Fruit fly (Drosophila melanogaster) whole organism, adult: ENCODE results near the gene BBS5.

Experiments
- CG11617 ChIP-seq: fragments of 200-800 bp; sonication (Bioruptor generic); optimal IDR thresholded peaks from 2 replicates; lab custom pipeline; 2017; ENCODE audit warnings: mild to moderate bottlenecking, missing biosample characterization, missing genetic modification reagents, missing genetic modification characterization
- CG12768 ChIP-seq: fragments of 200-800 bp; sonication (Bioruptor generic); optimal IDR thresholded peaks from 2 replicates; lab custom pipeline; 2017; ENCODE audit warnings: missing biosample characterization, missing genetic modification characterization, mild to moderate bottlenecking, moderate library complexity, missing genetic modification reagents
- CG14711 ChIP-seq: fragments of 200-800 bp; sonication (Bioruptor generic); optimal IDR thresholded peaks from 2 replicates; lab custom pipeline; 2018; ENCODE audit warnings: missing biosample characterization, mild to moderate bottlenecking, missing genetic modification characterization, moderate library complexity
- CG1620 ChIP-seq: fragments of 200-800 bp; sonication (Bioruptor generic); optimal IDR thresholded peaks from 2 replicates; lab custom pipeline; 2016; ENCODE audit warnings: missing biosample characterization, missing genetic modification characterization
- CG33017 ChIP-seq: fragments of 200-800 bp; sonication (Bioruptor generic); optimal IDR thresholded peaks from 2 replicates; lab custom pipeline; 2018; ENCODE audit warnings: missing biosample characterization, mild to moderate bottlenecking, missing genetic modification characterization, moderate library complexity
- CG5204 ChIP-seq: fragments of 200-800 bp; sonication (Bioruptor generic); optimal IDR thresholded peaks from 2 replicates; lab custom pipeline; 2016; ENCODE audit warnings: missing biosample characterization, missing genetic modification characterization
- CG7045 ChIP-seq: fragments of 200-800 bp; sonication (Bioruptor generic); optimal IDR thresholded peaks from 2 replicates; lab custom pipeline; 2017; ENCODE audit warnings: missing biosample characterization, mild to moderate bottlenecking, missing genetic modification characterization
- CG7101 ChIP-seq: fragments of 200-800 bp; sonication (Bioruptor generic); optimal IDR thresholded peaks from 2 replicates; lab custom pipeline; 2018; ENCODE audit warnings: missing biosample characterization, mild to moderate bottlenecking, missing genetic modification characterization, moderate library complexity
- Clk ChIP-seq: fragments of 200-800 bp; sonication (Bioruptor generic); optimal IDR thresholded peaks from 2 replicates; lab custom pipeline; 2017; ENCODE audit warnings: missing biosample characterization, missing genetic modification characterization
- Crg-1 ChIP-seq: fragments of 200-800 bp; sonication (Bioruptor generic); optimal IDR thresholded peaks from 2 replicates; lab custom pipeline; 2016; ENCODE audit warnings: missing biosample characterization, missing genetic modification characterization
- Hr96 ChIP-seq: fragments of 200-800 bp; sonication (Bioruptor generic); optimal IDR thresholded peaks from 2 replicates; lab custom pipeline; 2016; ENCODE audit warnings: missing biosample characterization, missing genetic modification characterization
- Mnt ChIP-seq: fragments of 200-800 bp; sonication (Bioruptor generic); optimal IDR thresholded peaks from 2 replicates; lab custom pipeline; 2016; ENCODE audit warnings: missing biosample characterization, mild to moderate bottlenecking, missing genetic modification characterization
- bab1 ChIP-seq: fragments of 200-800 bp; sonication (Bioruptor generic); optimal IDR thresholded peaks from 3 replicates; lab custom pipeline; 2019; ENCODE audit warnings: missing biosample characterization, mild to moderate bottlenecking, missing genetic modification characterization, moderate library complexity
- cic ChIP-seq: fragments of 200-800 bp; sonication (Bioruptor generic); optimal IDR thresholded peaks from 2 replicates; lab custom pipeline; 2017; ENCODE audit warnings: missing biosample characterization, mild to moderate bottlenecking, missing genetic modification characterization, moderate library complexity
- cnc ChIP-seq, 2 experiments: fragments of >200 bp; optimal IDR thresholded peaks; 2 replicates each; lab custom pipeline; 2017
- kay ChIP-seq: fragments of 200-800 bp; sonication (Bioruptor generic); peaks from one replicate; lab custom pipeline; 2016; ENCODE audit warnings: missing biosample characterization, missing genetic modification characterization, borderline replicate concordance
- ovo ChIP-seq: fragments of 200-800 bp; sonication (Bioruptor generic); optimal IDR thresholded peaks from 2 replicates; lab custom pipeline; 2016; ENCODE audit warnings: missing biosample characterization, missing genetic modification characterization
- pad ChIP-seq: fragments of 200-800 bp; sonication (Bioruptor generic); optimal IDR thresholded peaks from 3 replicates; lab custom pipeline; 2017; ENCODE audit warnings: missing biosample characterization, missing genetic modification characterization, mild to moderate bottlenecking, moderate library complexity, missing genetic modification reagents
- tj ChIP-seq: fragments of 200-800 bp; sonication (Bioruptor generic); optimal IDR thresholded peaks from 3 replicates; lab custom pipeline; 2017; ENCODE audit warnings: missing biosample characterization, mild to moderate bottlenecking, missing genetic modification characterization, moderate library complexity
- toe ChIP-seq: fragments of 200-800 bp; sonication (Bioruptor generic); optimal IDR thresholded peaks from 2 replicates; lab custom pipeline; 2016; ENCODE audit warnings: missing biosample characterization, missing genetic modification characterization

The BBS5 gene

DNA sequence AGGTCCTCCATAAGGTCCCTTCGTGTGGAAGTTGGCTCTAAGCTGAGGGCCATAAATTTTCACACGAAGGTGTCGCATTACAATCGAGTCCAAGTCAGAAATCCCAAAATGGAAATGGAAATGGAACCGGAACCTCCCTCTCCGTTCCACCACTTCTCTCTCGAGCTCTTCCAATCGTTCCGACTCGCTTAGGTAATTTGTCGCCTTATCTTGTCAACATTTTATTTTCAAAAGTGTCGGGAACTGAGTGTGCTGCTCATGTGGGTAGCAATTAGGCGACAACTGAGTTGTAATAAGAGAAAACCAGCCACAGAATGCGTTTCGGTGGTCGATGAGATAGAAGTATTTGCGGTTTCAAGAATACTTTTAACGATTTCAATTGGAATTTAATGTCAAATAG is 24.6 kb downstream of the BBS5 start:
- TF ChIP-seq Crg-1 (no peak), Hr96 (GFP tag; lab: Kevin White, UChicago) (no peak), Mnt (GFP tag; lab: Kevin White, UChicago) (no peak), toe (GFP tag; lab: Kevin White, UChicago) (no peak), CG7101 (tag; lab: Kevin White, UChicago) (no peak), Clk (GFP tag; lab: Kevin White, UChicago) (no peak)

DNA sequence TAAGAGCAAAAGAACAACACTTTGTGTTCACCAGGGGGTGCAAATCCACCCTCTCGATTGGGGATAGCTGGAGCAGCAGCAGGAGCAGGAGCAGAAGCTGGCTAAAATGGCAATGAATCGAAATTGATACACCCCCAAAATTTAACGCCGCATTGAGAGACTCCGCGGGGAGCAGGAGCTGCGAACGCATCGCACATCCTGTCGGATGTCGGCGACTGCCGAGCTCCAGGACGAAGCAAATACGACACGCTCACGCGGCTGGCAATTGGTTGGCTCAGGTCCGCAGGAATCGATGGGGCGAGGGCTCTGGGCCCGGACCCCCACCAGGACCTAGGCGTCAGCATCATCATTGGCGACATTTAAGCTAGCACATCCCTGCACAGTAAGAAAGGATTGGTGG is 26.8 kb downstream of the BBS5 start:
- no peak for TF ChIP-seq Crg-1
- TF ChIP-seq CG7045 (GFP tag; lab: Kevin White, UChicago), result no peak
- TF ChIP-seq toe (GFP tag; lab: Kevin White, UChicago), result no peak
- no peak for TF ChIP-seq kay (GFP tag; lab: Kevin White, UChicago)
- TF ChIP-seq bab1 (GFP tag; lab: Kevin White, UChicago), result no peak
- no peak for TF ChIP-seq Clk (GFP tag; lab: Kevin White, UChicago)
- no peak for TF ChIP-seq CG12768
- TF ChIP-seq pad (GFP tag; lab: Kevin White, UChicago), result no peak
- no peak for TF ChIP-seq CG7101 (tag; lab: Kevin White, UChicago)
- TF ChIP-seq CG5204, result no peak

DNA sequence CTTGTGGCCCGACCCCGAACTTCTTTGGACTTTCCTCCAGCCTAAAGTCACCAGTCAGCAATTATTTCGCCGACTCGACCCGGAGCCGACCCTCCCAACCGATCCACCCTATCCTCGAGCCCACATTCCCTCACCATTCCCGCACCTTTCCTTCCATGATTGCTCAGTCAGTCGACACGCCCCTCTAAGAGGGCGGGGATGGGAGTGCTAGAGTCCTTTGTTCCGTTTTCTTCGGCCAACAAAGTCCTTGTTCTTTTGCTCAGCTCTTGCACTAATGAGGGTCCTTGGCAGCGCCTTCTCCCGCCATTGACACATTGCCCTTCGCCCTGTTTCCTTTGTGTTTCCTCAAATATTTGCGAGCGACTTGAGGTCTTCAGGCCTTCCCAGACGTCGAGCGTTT is 29.2 kb downstream of the BBS5 start:
- no peak for TF ChIP-seq cnc (optimal IDR thresholded peaks at IDR 0.05; lab: Kevin White, UChicago)
- no peak for TF ChIP-seq Crg-1
- no peak for TF ChIP-seq toe (GFP tag; lab: Kevin White, UChicago)
- TF ChIP-seq CG7045 (GFP tag; lab: Kevin White, UChicago), result no peak
- TF ChIP-seq Clk (GFP tag; lab: Kevin White, UChicago), result no peak
- TF ChIP-seq CG7101 (tag; lab: Kevin White, UChicago), result no peak
- TF ChIP-seq CG11617 (GFP tag; lab: Kevin White, UChicago), result no peak
- no peak for TF ChIP-seq kay (GFP tag; lab: Kevin White, UChicago)
- no peak for TF ChIP-seq CG14711 (tag; lab: Kevin White, UChicago)
- TF ChIP-seq ovo (GFP tag; lab: Kevin White, UChicago), result no peak
- no peak for TF ChIP-seq bab1 (GFP tag; lab: Kevin White, UChicago)

DNA sequence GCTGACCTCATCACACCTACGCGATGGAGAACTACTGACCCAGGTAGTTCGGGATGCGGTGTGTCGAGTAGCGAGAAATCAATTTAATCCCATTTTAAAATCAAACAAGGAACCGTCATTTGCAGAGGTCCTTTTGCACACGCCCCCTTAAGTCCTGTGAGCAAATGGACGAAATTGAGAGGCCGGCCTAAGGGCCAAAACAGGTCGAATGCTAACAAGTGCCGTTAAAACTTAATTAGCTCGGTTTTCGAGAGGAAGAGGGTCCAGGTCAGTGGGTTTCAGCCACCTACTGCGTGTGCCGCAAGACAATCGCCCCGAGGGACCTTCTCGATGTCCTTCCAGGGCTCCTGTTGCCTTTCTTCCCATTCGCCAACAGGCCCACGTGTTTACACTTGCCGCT is 30.1 kb downstream of the BBS5 start:
- TF ChIP-seq toe (GFP tag; lab: Kevin White, UChicago) (no peak), Clk (GFP tag; lab: Kevin White, UChicago) (no peak), CG7045 (GFP tag; lab: Kevin White, UChicago) (no peak), CG7101 (tag; lab: Kevin White, UChicago) (no peak), Hr96 (GFP tag; lab: Kevin White, UChicago) (no peak), CG1620 (GFP tag; lab: Kevin White, UChicago) (no peak)

DNA sequence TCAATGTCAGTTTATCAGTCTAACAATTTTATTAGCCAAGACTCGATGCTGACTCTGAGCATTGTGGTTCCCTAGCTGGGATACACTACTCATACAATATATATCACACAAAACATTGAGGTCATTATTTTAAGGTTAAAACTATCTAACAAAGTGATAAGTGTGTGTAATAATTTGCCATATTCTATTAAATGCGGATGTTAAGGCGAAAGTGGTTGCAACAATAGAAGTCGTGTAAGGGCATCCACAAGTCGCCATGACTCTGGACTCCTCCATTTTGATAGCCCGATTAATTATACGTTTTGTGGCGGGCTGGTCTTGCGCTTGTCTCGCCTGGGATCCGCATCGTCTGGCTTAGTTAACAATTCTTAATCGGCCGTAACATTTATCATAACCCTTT is 30.7 kb downstream of the BBS5 start:
- TF ChIP-seq bab1 (GFP tag; lab: Kevin White, UChicago) (no peak), toe (GFP tag; lab: Kevin White, UChicago) (no peak), pad (GFP tag; lab: Kevin White, UChicago) (no peak), CG1620 (GFP tag; lab: Kevin White, UChicago) (no peak)

DNA sequence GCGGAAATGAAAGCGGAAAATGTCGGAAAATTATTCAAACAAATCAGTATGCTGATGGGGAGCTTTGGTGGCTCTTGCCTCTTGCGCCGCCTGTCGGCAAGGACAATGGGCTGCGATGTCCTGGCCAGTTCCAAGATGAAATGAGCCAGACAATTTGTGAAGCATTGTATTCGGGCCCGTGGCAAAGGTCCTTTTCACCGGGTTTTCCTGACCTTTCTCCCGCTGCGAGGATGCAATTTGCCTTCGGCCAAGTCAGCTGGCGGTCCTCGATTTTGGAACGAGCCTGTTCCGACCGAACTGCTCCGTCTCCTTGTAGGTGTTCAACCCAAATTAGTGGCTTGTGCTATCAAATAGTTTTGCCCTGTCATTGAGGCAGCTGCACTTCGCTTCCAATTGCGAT is 31.3 kb downstream of the BBS5 start:
- TF ChIP-seq CG11617 (GFP tag; lab: Kevin White, UChicago) (no peak), kay (GFP tag; lab: Kevin White, UChicago) (no peak), tj (no peak), ovo (GFP tag; lab: Kevin White, UChicago) (no peak), CG33017 (tag; lab: Kevin White, UChicago) (no peak), Crg-1 (no peak)

DNA sequence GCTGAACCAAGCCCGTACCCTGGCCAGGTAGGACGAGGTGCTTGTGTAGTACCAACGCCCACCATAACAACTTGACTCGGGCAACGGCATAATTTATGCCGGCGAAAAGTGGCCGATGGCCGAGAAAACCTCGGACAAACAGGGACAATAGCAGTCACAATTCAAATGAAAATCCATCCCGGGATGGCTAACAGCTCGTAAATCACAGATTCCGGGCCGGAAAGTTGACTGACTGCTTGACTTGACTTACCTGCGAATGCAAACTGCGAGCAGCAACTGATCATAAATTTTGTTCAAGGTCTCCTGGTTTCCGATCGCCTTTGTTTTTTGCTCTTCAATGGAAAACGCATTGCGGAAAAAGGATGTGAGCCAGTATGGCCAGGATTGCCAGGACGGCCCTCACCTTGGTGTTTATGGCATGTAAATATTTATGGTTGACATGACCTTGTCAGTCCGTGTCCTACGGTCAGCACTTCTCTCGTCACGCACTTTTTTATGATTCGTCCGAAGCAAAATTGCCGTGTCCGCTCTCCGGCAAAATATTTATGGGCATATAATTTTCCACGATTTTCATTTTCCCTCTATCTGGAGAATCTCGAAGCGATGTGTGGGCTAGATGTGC is 33.0 kb downstream of the BBS5 start:
- no peak for TF ChIP-seq CG12768

DNA sequence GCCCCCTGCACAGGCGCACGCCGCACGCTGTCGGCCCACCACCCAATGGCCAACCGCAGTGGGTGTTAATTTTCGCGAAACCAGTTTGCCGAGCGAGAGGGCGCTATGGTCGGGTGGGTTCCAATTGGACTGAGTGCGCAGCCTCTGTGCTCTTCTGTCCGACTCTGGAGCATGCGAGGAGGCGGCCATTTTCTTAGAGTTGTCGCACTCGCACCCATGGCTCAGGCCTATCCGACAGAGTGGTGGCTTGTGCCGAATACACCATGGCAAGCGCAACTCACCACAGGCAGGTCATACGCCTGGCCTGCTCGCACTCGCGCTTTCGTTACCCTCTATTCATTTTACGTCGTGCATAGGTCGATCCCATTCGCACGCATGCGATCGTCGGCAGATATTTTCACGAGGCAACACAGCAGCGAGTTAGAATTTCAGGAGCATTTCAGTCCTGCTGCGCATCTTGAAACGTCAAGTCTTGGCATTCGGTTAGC is 36.3 kb downstream of the BBS5 start, which contains the start of gene opa:
Gene opa, plus strand, starts transcription at position 441 of the 488 bp plus-strand sequence.
- peak; percentile 47 for TF ChIP-seq CG14711 (tag; lab: Kevin White, UChicago)
- TF ChIP-seq Hr96 (GFP tag; lab: Kevin White, UChicago), result no peak
- TF ChIP-seq CG7045 (GFP tag; lab: Kevin White, UChicago), result no peak
- no peak for TF ChIP-seq toe (GFP tag; lab: Kevin White, UChicago)
- TF ChIP-seq CG1620 (GFP tag; lab: Kevin White, UChicago), result no peak
- TF ChIP-seq cic, result no peak
- no peak for TF ChIP-seq tj
- peak; percentile 75 for TF ChIP-seq pad (GFP tag; lab: Kevin White, UChicago)
- no peak for TF ChIP-seq Mnt (GFP tag; lab: Kevin White, UChicago)
- TF ChIP-seq ovo (GFP tag; lab: Kevin White, UChicago), result no peak
